Worm (Caenorhabditis elegans): ENCODE measurements around the gene fbxa-72.

The fbxa-72 gene

ce11 chrV:626321-626720 lies 50.2 kb downstream of the fbxa-72 start, which contains the start of gene F48G7.7:
Gene F48G7.7, minus strand, starts transcription at chrV:626421.
- TF ChIP-seq ama-1 (optimal IDR thresholded peaks at IDR 0.05) (no peak), ceh-6 (GFP tag; optimal IDR thresholded peaks at IDR 0.05) (no peak), lin-11 (tag; optimal IDR thresholded peaks at IDR 0.05) (no peak), elt-4 (tag; optimal IDR thresholded peaks at IDR 0.05) (no peak), fkh-10 (GFP tag; optimal IDR thresholded peaks at IDR 0.05) (no peak), syd-9 (tag; optimal IDR thresholded peaks at IDR 0.05) (no peak), Y22D7AL.16 (tag; optimal IDR thresholded peaks at IDR 0.05) (no peak), gmeb-2 (tag; optimal IDR thresholded peaks at IDR 0.05) (no peak), npax-4 (tag; optimal IDR thresholded peaks at IDR 0.05) (no peak), rnt-1 (tag; optimal IDR thresholded peaks at IDR 0.05) (no peak), sdc-2 (tag; optimal IDR thresholded peaks at IDR 0.05) (no peak), ceh-45 (GFP tag; IDR thresholded peaks at IDR 0.05) (no peak), ceh-9 (tag; optimal IDR thresholded peaks at IDR 0.05) (no peak), F13H6.1 (tag; optimal IDR thresholded peaks at IDR 0.05) (no peak), ceh-22 (tag; optimal IDR thresholded peaks at IDR 0.05) (no peak), K09A11.1 (tag; optimal IDR thresholded peaks at IDR 0.05; ENCODE audit: insufficient read depth) (no peak), hlh-30 (tag; optimal IDR thresholded peaks at IDR 0.05; ENCODE audit: insufficient read depth) (no peak), mec-3 (tag; optimal IDR thresholded peaks at IDR 0.05; ENCODE audit: borderline replicate concordance) (no peak)

ce11 chrV:624922-625321 lies 51.6 kb downstream of the fbxa-72 start, which contains the start of gene srt-17:
Gene srt-17, minus strand, starts transcription at chrV:625022.
- no peak for TF ChIP-seq dve-1 (tag; optimal IDR thresholded peaks at IDR 0.05)

Measured in whole organism, late embryonic.